Fruit fly (Drosophila melanogaster): ENCODE measurements around the gene Msr-110.

Gene Msr-110

DNA sequence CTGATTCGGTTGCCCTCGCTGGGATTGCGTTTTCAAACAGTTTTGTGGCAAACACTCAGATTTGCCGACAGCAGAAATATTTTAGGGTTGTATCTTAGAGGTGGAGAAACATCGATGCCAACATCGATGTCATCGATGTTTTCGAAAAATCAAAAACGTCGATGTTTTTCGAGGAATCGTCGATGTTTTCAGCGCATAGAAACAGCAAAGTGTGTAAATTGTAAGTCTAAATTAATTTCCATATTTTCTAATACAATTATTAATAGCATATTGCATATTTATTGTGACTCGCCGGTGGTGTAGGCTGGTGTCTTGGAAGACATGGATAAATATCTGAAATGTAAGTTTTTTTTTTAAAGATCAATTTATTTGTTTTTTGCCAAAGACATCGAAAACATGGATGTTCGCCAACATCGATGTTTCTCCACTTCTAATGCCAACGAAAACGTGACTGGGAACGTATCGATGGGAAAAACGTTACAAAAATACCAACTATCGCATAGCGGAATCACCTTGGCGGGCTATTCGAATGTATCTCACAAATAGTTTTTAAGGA, 26.8 kb upstream of the Msr-110 start, which contains the start of gene TM9SF3 (continued):
- peak; percentile 28 for TF ChIP-seq Lhr (GFP tag; optimal IDR thresholded peaks at IDR 0.05)
- no peak for TF ChIP-seq Optix (GFP tag; IDR thresholded peaks at IDR 0.05)
- TF ChIP-seq CG5953 (GFP tag; IDR thresholded peaks at IDR 0.05): no peak
- TF ChIP-seq Bdp1 (GFP tag; optimal IDR thresholded peaks at IDR 0.05): no peak
- TF ChIP-seq Dek (tag; optimal IDR thresholded peaks at IDR 0.05): no peak
- peak; percentile 88 for TF ChIP-seq sens (GFP tag)
- TF ChIP-seq E2f2 (GFP tag; IDR thresholded peaks at IDR 0.05): peak; percentile 92
- TF ChIP-seq eyg (GFP tag; optimal IDR thresholded peaks at IDR 0.05): no peak
- peak; percentile 30 for TF ChIP-seq CG15514 (GFP tag; optimal IDR thresholded peaks at IDR 0.05)
- no peak for TF ChIP-seq salm (tag; optimal IDR thresholded peaks at IDR 0.05)
- no peak for TF ChIP-seq Kr (GFP tag; optimal IDR thresholded peaks at IDR 0.05)
- TF ChIP-seq CG3847 (GFP tag; IDR thresholded peaks at IDR 0.05): 0 out of 2 replicates have a peak, but pooled peaks have one; percentile 32
- TF ChIP-seq NFAT (GFP tag; IDR thresholded peaks at IDR 0.05): 0 out of 2 replicates have a peak, but pooled peaks have one; percentile 31
- no peak for TF ChIP-seq Nf-YB (GFP tag; optimal IDR thresholded peaks at IDR 0.05)
- peak; percentile 4 for TF ChIP-seq Jarid2 (GFP tag; optimal IDR thresholded peaks at IDR 0.05)
- peak; percentile 84 for TF ChIP-seq CG34224 (GFP tag; IDR thresholded peaks at IDR 0.05; ENCODE audit: partially characterized antibody)
- TF ChIP-seq lilli (GFP tag; optimal IDR thresholded peaks at IDR 0.05): peak; percentile 34
- TF ChIP-seq CG15696 (tag; optimal IDR thresholded peaks at IDR 0.05): peak; percentile 23
- TF ChIP-seq Asciz (GFP tag; optimal IDR thresholded peaks at IDR 0.05): no peak
- peak; percentile 91 for TF ChIP-seq Dp (GFP tag; optimal IDR thresholded peaks at IDR 0.05)
- TF ChIP-seq disco-r (GFP tag; optimal IDR thresholded peaks at IDR 0.05): no peak
- TF ChIP-seq Dref (GFP tag; IDR thresholded peaks at IDR 0.05): peak; percentile 66
- peak; percentile 41; the same call in 1 of the 2 replicates for TF ChIP-seq Rfx (GFP tag; IDR thresholded peaks at IDR 0.05)
- TF ChIP-seq Max (GFP tag; optimal IDR thresholded peaks at IDR 0.05): peak; percentile 46
- TF ChIP-seq knrl (GFP tag; IDR thresholded peaks at IDR 0.05; ENCODE audit: partially characterized antibody): peak; percentile 89
- peak; percentile 100 for TF ChIP-seq CG3995 (GFP tag; optimal IDR thresholded peaks at IDR 0.05)
- no peak for TF ChIP-seq CG2678 (tag; optimal IDR thresholded peaks at IDR 0.05)
- no peak for TF ChIP-seq crc (GFP tag; optimal IDR thresholded peaks at IDR 0.05)
- peak; percentile 59 for TF ChIP-seq Med (GFP tag)
- TF ChIP-seq lola (GFP tag; optimal IDR thresholded peaks at IDR 0.05): peak in 1 of 3 experiments; percentile 26
- TF ChIP-seq ERR (GFP tag; optimal IDR thresholded peaks at IDR 0.05): no peak
- no peak for TF ChIP-seq GATAe (GFP tag; conservative IDR thresholded peaks at IDR 0.05)
- no peak for TF ChIP-seq croc (GFP tag; conservative IDR thresholded peaks at IDR 0.05)
- TF ChIP-seq Trl (optimal IDR thresholded peaks at IDR 0.05): no peak
- TF ChIP-seq Trl (GFP tag; optimal IDR thresholded peaks at IDR 0.05): no peak
- TF ChIP-seq aop (GFP tag; IDR thresholded peaks at IDR 0.05): no peak
- no peak for TF ChIP-seq CG43689 (GFP tag; IDR thresholded peaks at IDR 0.05)
- TF ChIP-seq Atf6 (GFP tag; IDR thresholded peaks at IDR 0.05): 0 out of 2 replicates have a peak, but pooled peaks have one; percentile 14
- TF ChIP-seq CG6272 (GFP tag; IDR thresholded peaks at IDR 0.05): no peak; the same call in 1 of the 2 replicates
- no peak for TF ChIP-seq nau (GFP tag; optimal IDR thresholded peaks at IDR 0.05)
- TF ChIP-seq CG30403 (GFP tag; optimal IDR thresholded peaks at IDR 0.05): peak; percentile 46
- no peak for TF ChIP-seq CG4617 (GFP tag; optimal IDR thresholded peaks at IDR 0.05; ENCODE audit: borderline replicate concordance)
- TF ChIP-seq CG14441 (GFP tag; IDR thresholded peaks at IDR 0.05): no peak
- TF ChIP-seq CG7786 (GFP tag; optimal IDR thresholded peaks at IDR 0.05): no peak
- TF ChIP-seq CG8089 (GFP tag; optimal IDR thresholded peaks at IDR 0.05): peak; percentile 4
- TF ChIP-seq run (tag; optimal IDR thresholded peaks at IDR 0.05): no peak
- no peak for TF ChIP-seq Dip2 (GFP tag; IDR thresholded peaks at IDR 0.05)
- TF ChIP-seq CG4328 (GFP tag; optimal IDR thresholded peaks at IDR 0.05): no peak
- no peak for TF ChIP-seq nom (GFP tag; optimal IDR thresholded peaks at IDR 0.05)
- TF ChIP-seq bbx (GFP tag; IDR thresholded peaks at IDR 0.05; ENCODE audit: partially characterized antibody): peak; percentile 84
- no peak for TF ChIP-seq gsb (GFP tag; IDR thresholded peaks at IDR 0.05)
